Worm (Caenorhabditis elegans): Measurements from ENCODE around the gene R102.11.

DNA sequence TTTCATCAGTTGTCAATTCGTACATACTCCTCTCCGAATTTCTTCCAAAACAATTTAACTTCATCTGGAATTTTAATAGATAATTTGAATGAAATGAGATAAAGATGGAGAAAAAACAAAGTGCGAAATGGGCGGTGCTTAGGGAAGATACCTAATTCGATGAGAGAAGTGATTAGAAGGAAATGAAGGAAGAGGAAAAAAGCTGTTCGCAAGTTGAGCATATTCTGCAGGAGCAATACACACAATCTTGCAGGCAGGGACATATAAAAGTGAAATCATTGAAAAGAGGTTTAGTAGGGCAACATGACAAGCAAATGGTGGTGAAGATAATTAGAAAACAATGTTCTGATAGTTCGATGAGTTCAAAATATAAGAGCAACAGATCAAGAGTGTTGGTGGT lies 12.2 kb upstream of the R102.11 start, which contains the start of gene glb-21:
- no peak for TF ChIP-seq ztf-29 (GFP tag; IDR thresholded peaks at IDR 0.05)
- TF ChIP-seq flt-1 (GFP tag; IDR thresholded peaks at IDR 0.05) = no peak
- TF ChIP-seq cog-1 (tag; optimal IDR thresholded peaks at IDR 0.05) = no peak
- no peak for TF ChIP-seq ref-1 (GFP tag; conservative IDR thresholded peaks at IDR 0.05)
- no peak for TF ChIP-seq T22C8.4 (GFP tag; IDR thresholded peaks at IDR 0.05)
- TF ChIP-seq klf-2 (GFP tag; conservative IDR thresholded peaks at IDR 0.05) = no peak
- no peak for TF ChIP-seq tab-1 (GFP tag; IDR thresholded peaks at IDR 0.05)
